Worm (Caenorhabditis elegans): ENCODE results near the gene T28C6.8.

DNA sequence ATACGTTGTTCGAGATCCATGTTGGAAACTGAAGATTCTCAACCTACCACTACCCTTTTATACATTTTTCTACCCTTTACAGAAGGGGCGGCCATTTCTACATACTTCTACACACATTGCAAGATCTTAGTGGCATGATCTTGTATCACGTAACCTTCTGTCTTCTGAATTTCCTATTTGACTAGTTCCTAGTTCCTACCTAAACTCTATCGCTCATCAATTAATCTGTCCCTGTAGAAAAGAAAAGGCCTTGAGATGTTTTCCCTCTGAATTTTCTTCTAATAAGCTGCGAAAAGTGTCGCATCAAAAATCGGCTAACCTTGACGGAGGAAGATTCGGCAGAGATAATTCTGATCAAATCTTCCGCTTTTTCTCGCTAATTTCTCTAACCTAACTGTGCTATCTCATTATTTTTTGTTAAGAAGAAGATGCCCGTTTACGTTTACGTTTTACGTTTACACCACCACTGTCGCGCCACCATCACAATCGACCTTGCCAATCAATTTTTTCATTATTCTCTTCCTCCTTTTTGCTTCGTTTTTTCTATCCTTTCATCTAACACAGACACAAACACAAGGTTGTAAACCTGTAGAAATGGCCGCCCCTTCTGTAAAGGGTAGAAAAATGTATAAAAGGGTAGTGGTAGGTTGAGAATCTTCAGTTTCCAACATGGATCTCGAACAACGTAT lies 6.2 kb downstream of the T28C6.8 start, which contains the start of the genes col-117 and col-3:
- TF ChIP-seq snpc-4 (tag; optimal IDR thresholded peaks at IDR 0.05) (no peak), skn-1 (tag; optimal IDR thresholded peaks at IDR 0.05) (no peak), jun-1 (tag; optimal IDR thresholded peaks at IDR 0.05) (no peak), nhr-23 (tag; optimal IDR thresholded peaks at IDR 0.05) (peak; percentile 29), nfya-1 (tag; optimal IDR thresholded peaks at IDR 0.05; ENCODE audit: insufficient read depth) (no peak), egl-27 (tag; optimal IDR thresholded peaks at IDR 0.05) (no peak), unc-39 (tag; optimal IDR thresholded peaks at IDR 0.05) (no peak), nhr-77 (tag; optimal IDR thresholded peaks at IDR 0.05) (no peak), elt-3 (tag; optimal IDR thresholded peaks at IDR 0.05) (no peak), lin-15B (tag; optimal IDR thresholded peaks at IDR 0.05) (no peak), fos-1 (tag; optimal IDR thresholded peaks at IDR 0.05) (no peak)
